Worm (Caenorhabditis elegans) whole organism, midembryonic: ENCODE measurements around the gene zip-9.

Experiments
- T22C8.4 ChIP-seq: fragments of 200-800 bp; sonication (Bioruptor generic); IDR thresholded peaks from 2 replicates; pipeline ENCODE4 v1.3.6; 2022; ENCODE audit warnings: missing genetic modification characterization, missing compliant biosample characterization
- cog-1 ChIP-seq: sonication (generic microtip); optimal IDR thresholded peaks from 2 replicates; lab custom pipeline; 2016; ENCODE audit warnings: missing genetic modification characterization, missing compliant biosample characterization
- flt-1 ChIP-seq: fragments of 200-800 bp; sonication (Bioruptor generic); IDR thresholded peaks from 2 replicates; pipeline ENCODE4 v1.3.6; 2022; ENCODE audit warnings: missing genetic modification characterization, missing compliant biosample characterization
- klf-2 ChIP-seq: fragments of 200-800 bp; sonication (Bioruptor generic); conservative IDR thresholded peaks from 2 replicates; pipeline ENCODE4 v1.3.6; 2022; ENCODE audit warnings: missing genetic modification reagents, missing genetic modification characterization, missing compliant biosample characterization
- med-1 ChIP-seq: sonication (generic microtip); optimal IDR thresholded peaks from 2 replicates; lab custom pipeline; 2017; ENCODE audit warnings: missing genetic modification characterization, mild to moderate bottlenecking, missing compliant biosample characterization, antibody characterized with exemption, missing genetic modification reagents; ENCODE audit not compliant: insufficient read depth
- ref-1 ChIP-seq: fragments of 200-800 bp; sonication (Bioruptor generic); conservative IDR thresholded peaks from 2 replicates; pipeline ENCODE4 v1.3.6; 2022; ENCODE audit warnings: missing genetic modification reagents, missing genetic modification characterization, missing compliant biosample characterization
- tab-1 ChIP-seq: fragments of 200-800 bp; sonication (Bioruptor generic); IDR thresholded peaks from 2 replicates; pipeline ENCODE4 v1.3.6; 2022; ENCODE audit warnings: missing genetic modification characterization, missing compliant biosample characterization
- ztf-23 ChIP-seq: fragments of 200-800 bp; sonication (Bioruptor generic); IDR thresholded peaks from 2 replicates; pipeline ENCODE4 v1.3.6; 2022; ENCODE audit warnings: missing genetic modification reagents, missing genetic modification characterization, missing compliant biosample characterization
- ztf-29 ChIP-seq: fragments of 200-800 bp; sonication (Bioruptor generic); IDR thresholded peaks from 2 replicates; pipeline ENCODE4 v1.3.6; 2022; ENCODE audit warnings: missing genetic modification reagents, missing genetic modification characterization, missing compliant biosample characterization

The zip-9 gene

DNA sequence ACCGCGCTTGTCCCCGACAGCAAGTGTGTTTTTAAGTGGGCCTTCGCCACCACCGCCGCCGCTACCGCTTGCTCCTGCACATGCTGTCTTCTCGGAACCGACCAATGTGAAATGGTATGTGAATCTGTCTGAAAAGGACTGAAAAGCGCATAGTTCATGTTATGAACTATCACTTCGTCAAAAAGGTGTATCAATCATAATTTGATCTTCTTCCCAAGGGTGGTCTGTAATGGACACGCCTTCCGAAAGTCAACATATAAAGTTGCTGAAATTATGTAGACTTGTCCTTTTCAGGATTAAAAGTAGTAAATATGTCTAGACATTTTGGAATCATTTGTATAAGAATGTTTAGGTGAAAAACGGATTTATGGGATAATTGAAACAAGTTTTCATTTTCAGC lies at the start of gene zip-9:
zip-9 (plus strand) TSS at position 301 of the 400 bp plus-strand sequence.
- TF ChIP-seq med-1, result no peak
- TF ChIP-seq ztf-29 (GFP tag; lab: Robert Waterston, UW), result no peak
- no peak for TF ChIP-seq cog-1 (tag; lab: Kevin White, UChicago)
- no peak for TF ChIP-seq tab-1
- no peak for TF ChIP-seq ztf-23 (GFP tag; lab: Robert Waterston, UW)
- TF ChIP-seq T22C8.4 (GFP tag; lab: Robert Waterston, UW), result no peak
- TF ChIP-seq ref-1 (GFP tag; lab: Robert Waterston, UW), result no peak
- no peak for TF ChIP-seq klf-2 (GFP tag; lab: Robert Waterston, UW)
- TF ChIP-seq flt-1 (GFP tag; lab: Robert Waterston, UW), result no peak

DNA sequence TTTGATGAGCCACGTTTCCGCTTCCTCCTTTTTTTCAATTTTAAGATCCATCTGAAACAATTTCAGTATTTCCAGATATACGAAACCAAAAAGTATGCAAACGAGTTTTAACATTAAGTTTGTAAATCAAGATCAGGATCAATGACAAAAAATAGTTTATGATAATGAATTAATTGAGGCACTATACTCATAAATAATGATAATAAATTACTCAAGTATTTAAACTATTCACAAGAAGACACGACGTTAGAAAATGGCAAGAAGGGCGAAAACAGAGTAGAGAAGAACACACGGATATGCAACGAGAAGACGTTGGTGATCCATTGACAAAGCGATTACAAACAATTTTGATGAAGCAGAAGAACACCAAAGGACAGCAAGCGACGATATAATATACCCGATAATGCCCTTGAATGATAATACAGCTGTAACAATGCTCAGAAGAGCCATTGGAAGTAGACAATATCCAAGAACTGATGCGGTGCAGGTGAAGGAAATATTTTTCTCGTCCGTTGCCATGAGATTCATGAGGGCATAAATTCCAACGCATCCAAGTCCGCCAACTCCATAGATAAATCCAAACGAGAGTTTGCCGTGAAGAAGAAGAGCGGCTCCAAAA lies 48.6 kb upstream of the zip-9 start, which contains the start of gene F32D8.4:
F32D8.4 (minus strand) TSS at position 51 of the 619 bp plus-strand sequence.
- TF ChIP-seq med-1 (no peak), cog-1 (tag; lab: Kevin White, UChicago) (no peak), tab-1 (no peak), klf-2 (GFP tag; lab: Robert Waterston, UW) (no peak), ztf-23 (GFP tag; lab: Robert Waterston, UW) (no peak), flt-1 (GFP tag; lab: Robert Waterston, UW) (no peak), T22C8.4 (GFP tag; lab: Robert Waterston, UW) (no peak), ref-1 (GFP tag; lab: Robert Waterston, UW) (no peak), ztf-29 (GFP tag; lab: Robert Waterston, UW) (no peak)

DNA sequence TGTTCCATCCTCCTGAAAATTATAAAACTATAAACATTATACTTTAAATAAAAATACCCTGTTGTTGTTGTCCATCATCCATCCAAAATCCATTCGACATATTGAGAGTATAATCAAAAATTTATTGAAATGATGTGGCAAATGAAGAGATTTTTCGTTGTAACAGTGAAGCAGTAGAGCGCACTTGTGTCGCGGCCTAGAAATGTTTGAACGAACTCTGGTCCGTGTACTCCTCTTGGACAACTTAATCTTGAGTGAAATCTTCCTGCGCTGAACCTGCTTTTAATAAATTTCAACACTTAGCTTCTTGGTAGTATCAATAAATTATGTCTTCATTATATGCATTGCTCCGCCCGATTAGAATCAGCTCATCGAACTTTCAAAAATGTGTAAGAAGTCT lies 47.7 kb upstream of the zip-9 start, which contains the start of the genes F32D8.14 and F32D8.5:
F32D8.14 (minus strand) TSS at position 188 of the 400 bp plus-strand sequence.
F32D8.5 (plus strand) TSS at position 200 of the 400 bp plus-strand sequence.
- peak; percentile 78; the same call in 1 of the 2 replicates for TF ChIP-seq ztf-23 (GFP tag; lab: Robert Waterston, UW)
- TF ChIP-seq ref-1 (GFP tag; lab: Robert Waterston, UW), result no peak
- TF ChIP-seq cog-1 (tag; lab: Kevin White, UChicago), result peak; percentile 4
- TF ChIP-seq tab-1, result no peak
- TF ChIP-seq klf-2 (GFP tag; lab: Robert Waterston, UW), result no peak
- TF ChIP-seq med-1, result no peak
- TF ChIP-seq T22C8.4 (GFP tag; lab: Robert Waterston, UW), result no peak
- no peak for TF ChIP-seq ztf-29 (GFP tag; lab: Robert Waterston, UW)
- TF ChIP-seq flt-1 (GFP tag; lab: Robert Waterston, UW), result peak; percentile 57; the same call in 1 of the 2 replicates

DNA sequence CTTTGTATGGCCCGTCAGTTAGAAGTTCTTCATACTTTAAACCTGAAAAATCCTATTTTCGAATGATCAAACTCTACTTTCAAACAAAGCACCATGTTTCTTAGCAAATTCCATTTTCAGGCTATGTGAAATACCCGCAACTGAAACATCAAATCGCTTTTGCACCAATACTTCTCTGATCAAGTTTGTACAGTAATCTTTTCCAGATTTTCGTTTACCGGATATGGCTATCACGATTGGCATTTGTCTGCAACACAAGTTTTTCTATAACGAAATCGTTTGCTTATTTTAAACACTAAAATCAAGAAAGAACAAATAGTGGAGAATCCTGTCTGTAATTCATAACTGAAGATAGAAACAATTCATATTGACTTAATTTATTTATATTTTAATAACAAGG lies 46.0 kb upstream of the zip-9 start, which contains the start of gene F32D8.13:
F32D8.13 (minus strand) TSS at position 249 of the 400 bp plus-strand sequence.
- TF ChIP-seq ztf-29 (GFP tag; lab: Robert Waterston, UW), result no peak

DNA sequence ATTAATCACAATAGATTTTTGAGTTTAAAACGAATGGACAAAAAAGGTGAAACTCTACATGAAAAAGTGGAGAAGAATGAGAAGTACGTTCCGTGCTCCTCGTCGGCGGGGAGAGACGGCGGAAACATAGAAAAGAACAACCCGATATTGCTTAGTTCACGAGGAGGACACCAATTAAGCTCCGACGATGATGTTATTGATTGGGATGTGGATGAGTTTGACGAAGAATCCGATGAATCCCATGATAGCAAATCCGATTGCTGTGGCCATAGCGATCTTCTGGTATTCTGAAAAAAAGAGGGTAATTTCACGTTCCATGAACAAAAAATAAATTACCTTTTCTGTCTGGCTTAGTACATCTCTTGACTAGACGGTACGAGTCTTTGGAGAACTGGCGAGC lies 45.6 kb upstream of the zip-9 start:
- no peak for TF ChIP-seq ztf-29 (GFP tag; lab: Robert Waterston, UW)
- no peak for TF ChIP-seq flt-1 (GFP tag; lab: Robert Waterston, UW)
- TF ChIP-seq ref-1 (GFP tag; lab: Robert Waterston, UW), result no peak
- no peak for TF ChIP-seq tab-1
- no peak for TF ChIP-seq med-1
- TF ChIP-seq cog-1 (tag; lab: Kevin White, UChicago), result no peak
- TF ChIP-seq klf-2 (GFP tag; lab: Robert Waterston, UW), result no peak
- TF ChIP-seq T22C8.4 (GFP tag; lab: Robert Waterston, UW), result no peak
- TF ChIP-seq ztf-23 (GFP tag; lab: Robert Waterston, UW), result no peak

DNA sequence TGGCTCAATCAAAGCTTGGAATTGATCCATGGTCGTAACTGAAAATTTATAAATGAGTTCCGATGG lies 45.3 kb upstream of the zip-9 start, which contains the start of gene sec-61.G:
sec-61.G (minus strand) TSS at position 38 of the 66 bp plus-strand sequence.
- TF ChIP-seq ztf-23 (GFP tag; lab: Robert Waterston, UW) (no peak), ref-1 (GFP tag; lab: Robert Waterston, UW) (no peak), ztf-29 (GFP tag; lab: Robert Waterston, UW) (no peak), flt-1 (GFP tag; lab: Robert Waterston, UW) (no peak), med-1 (no peak), klf-2 (GFP tag; lab: Robert Waterston, UW) (no peak), tab-1 (no peak), cog-1 (tag; lab: Kevin White, UChicago) (no peak), T22C8.4 (GFP tag; lab: Robert Waterston, UW) (no peak)

DNA sequence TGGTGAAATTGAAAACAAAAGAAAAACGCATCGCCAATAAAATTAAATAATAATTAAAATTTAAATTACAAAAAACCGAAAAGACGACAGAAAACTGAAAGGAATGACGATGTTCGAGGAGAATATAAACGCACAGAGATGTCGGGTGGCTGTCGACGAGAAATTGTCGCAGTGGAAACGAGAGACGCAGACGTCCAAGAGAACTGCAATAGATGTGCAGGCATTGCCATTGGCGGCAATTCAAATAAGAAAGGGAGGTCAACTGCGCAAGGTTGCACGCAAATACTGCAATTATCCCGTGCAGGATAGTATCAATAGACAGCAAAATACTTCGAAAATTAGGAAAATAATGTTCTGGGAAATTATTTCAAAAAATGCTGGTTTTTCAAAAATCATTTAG lies 45.1 kb upstream of the zip-9 start:
- TF ChIP-seq T22C8.4 (GFP tag; lab: Robert Waterston, UW) (peak; percentile 49; the same call in 1 of the 2 replicates), ztf-23 (GFP tag; lab: Robert Waterston, UW) (peak; percentile 90), ztf-29 (GFP tag; lab: Robert Waterston, UW) (no peak), ref-1 (GFP tag; lab: Robert Waterston, UW) (no peak), med-1 (no peak), cog-1 (tag; lab: Kevin White, UChicago) (peak; percentile 95), klf-2 (GFP tag; lab: Robert Waterston, UW) (no peak), tab-1 (0 out of 2 replicates have a peak, but pooled peaks have one; percentile 36), flt-1 (GFP tag; lab: Robert Waterston, UW) (peak; percentile 86)

DNA sequence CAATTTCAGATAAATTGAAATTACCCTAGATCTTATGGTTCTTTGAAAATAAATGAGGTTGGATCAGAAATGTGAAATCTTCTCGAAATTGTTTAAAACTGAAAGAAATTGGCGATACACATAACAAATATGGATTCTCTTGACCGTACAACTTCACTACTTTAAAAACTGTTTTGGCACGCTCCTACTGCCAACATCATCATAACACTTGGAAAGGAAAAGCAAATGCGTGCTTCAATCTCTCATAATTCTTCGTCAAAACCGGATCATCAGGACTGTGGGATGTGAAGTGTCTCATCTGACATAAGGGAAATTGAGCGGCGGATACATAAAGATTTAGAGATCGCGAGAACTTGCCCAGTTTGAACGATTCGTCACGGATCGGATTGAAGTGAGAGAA lies 44.2 kb upstream of the zip-9 start, which contains the start of gene F32D8.7:
F32D8.7 (plus strand) TSS at position 329 of the 400 bp plus-strand sequence.
- no peak for TF ChIP-seq ztf-23 (GFP tag; lab: Robert Waterston, UW)
- no peak for TF ChIP-seq flt-1 (GFP tag; lab: Robert Waterston, UW)
- no peak for TF ChIP-seq ref-1 (GFP tag; lab: Robert Waterston, UW)
- no peak for TF ChIP-seq klf-2 (GFP tag; lab: Robert Waterston, UW)
- no peak for TF ChIP-seq T22C8.4 (GFP tag; lab: Robert Waterston, UW)
- TF ChIP-seq tab-1, result no peak
- no peak for TF ChIP-seq cog-1 (tag; lab: Kevin White, UChicago)
- TF ChIP-seq med-1, result no peak
- no peak for TF ChIP-seq ztf-29 (GFP tag; lab: Robert Waterston, UW)

DNA sequence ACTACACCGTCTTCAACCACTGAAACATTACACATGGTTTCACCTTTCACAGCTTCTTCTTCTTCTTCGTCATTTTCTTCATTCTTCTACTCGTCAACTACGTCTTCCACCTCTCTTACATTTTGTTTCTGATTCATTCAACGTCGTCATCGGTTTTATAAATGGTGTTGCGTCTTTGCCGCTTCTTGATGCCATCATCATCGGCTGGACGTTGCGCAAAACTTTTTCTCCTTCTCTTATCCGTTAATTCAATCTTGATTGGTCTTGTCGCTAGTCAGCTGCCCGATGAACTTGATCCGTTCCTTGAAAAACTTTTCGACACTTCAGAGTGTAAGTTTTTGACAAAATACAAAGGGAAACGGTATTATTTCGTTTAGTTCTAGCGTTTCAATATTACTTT lies 43.6 kb upstream of the zip-9 start:
- no peak for TF ChIP-seq cog-1 (tag; lab: Kevin White, UChicago)

DNA sequence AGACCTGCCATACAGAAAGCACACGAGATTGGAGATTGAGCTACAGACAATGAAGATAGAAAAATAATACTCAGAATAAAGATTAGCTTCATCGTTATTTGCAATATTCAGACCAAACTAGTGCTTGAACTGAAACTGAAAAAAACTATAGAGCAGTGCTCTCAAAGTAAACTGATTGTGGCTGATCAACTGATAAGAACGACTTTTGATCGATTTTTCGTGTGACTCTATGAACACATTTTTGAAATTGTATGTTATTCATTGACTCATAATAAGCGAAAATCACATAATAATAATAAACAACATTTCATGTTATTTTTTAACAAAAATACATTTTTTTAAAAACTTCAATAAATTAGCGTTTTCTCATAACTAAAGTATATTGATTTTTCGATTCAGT lies 41.1 kb upstream of the zip-9 start, which contains the start of gene spp-16:
spp-16 (minus strand) TSS at position 179 of the 400 bp plus-strand sequence.
- no peak for TF ChIP-seq ref-1 (GFP tag; lab: Robert Waterston, UW)
- no peak for TF ChIP-seq med-1
- TF ChIP-seq ztf-29 (GFP tag; lab: Robert Waterston, UW), result no peak
- no peak for TF ChIP-seq T22C8.4 (GFP tag; lab: Robert Waterston, UW)
- no peak for TF ChIP-seq ztf-23 (GFP tag; lab: Robert Waterston, UW)
- no peak for TF ChIP-seq flt-1 (GFP tag; lab: Robert Waterston, UW)
- no peak for TF ChIP-seq klf-2 (GFP tag; lab: Robert Waterston, UW)
- no peak for TF ChIP-seq cog-1 (tag; lab: Kevin White, UChicago)
